Worm (Caenorhabditis elegans) whole organism, mixed stage, embryonic: ENCODE data around the gene nhr-237.

ENCODE experiments used
- ces-1 ChIP-seq: fragments of 150-350 bp; optimal IDR thresholded peaks from 2 replicates; lab custom pipeline; 2014; ENCODE audit warnings: missing biosample characterization, missing genetic modification reagents, missing genetic modification characterization
- elt-3 ChIP-seq: fragments of 150-350 bp; optimal IDR thresholded peaks from 2 replicates; lab custom pipeline; 2014; ENCODE audit warnings: missing biosample characterization, missing genetic modification characterization
- lsy-2 ChIP-seq: fragments of 150-350 bp; optimal IDR thresholded peaks from 2 replicates; lab custom pipeline; 2014; ENCODE audit warnings: missing biosample characterization, missing genetic modification characterization
- pha-4 ChIP-seq: fragments of 150-350 bp; optimal IDR thresholded peaks from 2 replicates; lab custom pipeline; 2018; ENCODE audit warnings: missing biosample characterization, missing genetic modification reagents, missing genetic modification characterization
- snpc-4 ChIP-seq: fragments of 150-350 bp; optimal IDR thresholded peaks from 2 replicates; lab custom pipeline; 2014; ENCODE audit warnings: missing biosample characterization, missing genetic modification characterization
- sptf-1 ChIP-seq: sonication (generic microtip); optimal IDR thresholded peaks from 2 replicates; lab custom pipeline; 2017; ENCODE audit warnings: mild to moderate bottlenecking, missing genetic modification characterization, moderate library complexity, missing compliant biosample characterization
- unc-62 ChIP-seq: fragments of 150-350 bp; optimal IDR thresholded peaks from 2 replicates; lab custom pipeline; 2014; ENCODE audit warnings: missing biosample characterization, missing genetic modification reagents, missing genetic modification characterization

DNA sequence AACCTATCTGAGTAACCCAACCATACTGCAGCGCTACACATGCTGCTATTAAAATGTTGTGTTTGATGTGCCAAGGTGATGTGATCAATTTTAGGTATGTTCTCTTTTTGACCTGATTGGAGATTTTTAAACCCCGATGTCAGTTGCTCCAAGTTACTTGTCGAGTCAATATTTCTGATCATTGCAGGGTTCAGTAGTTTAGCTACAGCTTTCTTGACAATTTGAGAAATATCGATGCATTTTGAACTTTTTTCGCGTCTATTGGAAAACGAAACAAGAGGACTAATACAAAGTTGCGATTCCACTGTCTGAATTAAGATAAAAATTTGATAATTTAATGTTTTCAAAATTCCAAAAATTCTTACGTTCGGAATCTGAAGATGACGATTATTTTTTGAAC is 3.2 kb downstream of the nhr-237 start:
- no peak for TF ChIP-seq snpc-4 (tag; lab: Kevin White, UChicago)
- TF ChIP-seq lsy-2 (tag; lab: Kevin White, UChicago) = no peak
- no peak for TF ChIP-seq elt-3 (tag; lab: Kevin White, UChicago)
- no peak for TF ChIP-seq pha-4 (tag; lab: Kevin White, UChicago)
- no peak for TF ChIP-seq ces-1 (GFP tag; lab: Kevin White, UChicago)
- no peak for TF ChIP-seq sptf-1
- TF ChIP-seq unc-62 (GFP tag; lab: Kevin White, UChicago) = no peak
